Fruit fly (Drosophila melanogaster) whole organism, embryonic: Measurements from ENCODE around the gene Lsp2.

Experiments used
- Atf-2 ChIP-seq: fragments of 200-800 bp; sonication (Bioruptor generic); optimal IDR thresholded peaks from 2 replicates; lab custom pipeline; 2016; ENCODE audit warnings: missing biosample characterization, missing genetic modification characterization
- CG10979 ChIP-seq: fragments of 200-800 bp; sonication (Bioruptor generic); optimal IDR thresholded peaks from 2 replicates; lab custom pipeline; 2018; ENCODE audit warnings: missing biosample characterization, mild to moderate bottlenecking, missing genetic modification characterization, moderate library complexity
- CG11695 ChIP-seq: fragments of 200-800 bp; sonication (Bioruptor generic); IDR thresholded peaks from 3 replicates; pipeline ENCODE4 v1.3.6; 2022; ENCODE audit warnings: missing biosample characterization, missing genetic modification characterization
- CG12071 ChIP-seq: fragments of 200-800 bp; sonication (Bioruptor generic); optimal IDR thresholded peaks from 3 replicates; lab custom pipeline; 2018; ENCODE audit warnings: missing biosample characterization, mild to moderate bottlenecking, missing genetic modification characterization
- CG13287 ChIP-seq: fragments of 200-800 bp; sonication (Bioruptor generic); IDR thresholded peaks from 2 replicates; pipeline ENCODE4 v1.3.6; 2022; ENCODE audit warnings: missing biosample characterization, missing genetic modification characterization; ENCODE audit not compliant: partially characterized antibody
- CG14441 ChIP-seq: fragments of 200-800 bp; sonication (Bioruptor generic); IDR thresholded peaks from 2 replicates; pipeline ENCODE4 v1.3.6; 2022; ENCODE audit warnings: missing biosample characterization, missing genetic modification characterization
- CG15514 ChIP-seq: fragments of 200-800 bp; sonication (Bioruptor generic); optimal IDR thresholded peaks from 3 replicates; lab custom pipeline; 2017; ENCODE audit warnings: missing biosample characterization, missing genetic modification characterization, mild to moderate bottlenecking, moderate library complexity, missing genetic modification reagents
- CG18262 ChIP-seq: fragments of 200-800 bp; optimal IDR thresholded peaks from 3 replicates; lab custom pipeline; 2019; ENCODE audit warnings: missing biosample characterization, mild to moderate bottlenecking, missing genetic modification characterization, moderate library complexity
- CG18764 ChIP-seq: fragments of 200-800 bp; sonication (Bioruptor generic); optimal IDR thresholded peaks from 3 replicates; lab custom pipeline; 2016; ENCODE audit warnings: missing biosample characterization, missing genetic modification characterization
- CG2712 ChIP-seq: fragments of 200-800 bp; optimal IDR thresholded peaks from 3 replicates; lab custom pipeline; 2019; ENCODE audit warnings: missing biosample characterization, mild to moderate bottlenecking, missing genetic modification characterization, moderate library complexity
- CG30020 ChIP-seq: fragments of 200-800 bp; optimal IDR thresholded peaks from 2 replicates; lab custom pipeline; 2019; ENCODE audit warnings: missing biosample characterization, mild to moderate bottlenecking, missing genetic modification characterization, moderate library complexity
- CG33557 ChIP-seq: fragments of 200-800 bp; sonication (Bioruptor generic); optimal IDR thresholded peaks from 2 replicates; lab custom pipeline; 2019; ENCODE audit warnings: missing biosample characterization, mild to moderate bottlenecking, missing genetic modification characterization, moderate library complexity
- CG3407 ChIP-seq: fragments of 200-800 bp; sonication (Bioruptor generic); optimal IDR thresholded peaks from 2 replicates; lab custom pipeline; 2018; ENCODE audit warnings: missing biosample characterization, mild to moderate bottlenecking, missing genetic modification characterization
- CG34422 ChIP-seq: fragments of 200-800 bp; sonication (Bioruptor generic); IDR thresholded peaks from 3 replicates; pipeline ENCODE4 v1.3.6; 2022; ENCODE audit warnings: missing biosample characterization, missing genetic modification characterization
- CG4617 ChIP-seq: fragments of 200-800 bp; sonication (Bioruptor generic); optimal IDR thresholded peaks from 3 replicates; lab custom pipeline; 2016; ENCODE audit warnings: missing biosample characterization, missing genetic modification characterization, borderline replicate concordance
- CG6689 ChIP-seq: fragments of 200-800 bp; sonication (Bioruptor generic); IDR thresholded peaks from 2 replicates; pipeline ENCODE4 v1.3.6; 2022; ENCODE audit warnings: missing biosample characterization, missing genetic modification characterization
- CG7556 ChIP-seq: fragments of 200-800 bp; sonication (Bioruptor generic); optimal IDR thresholded peaks from 2 replicates; lab custom pipeline; 2017; ENCODE audit warnings: missing biosample characterization, mild to moderate bottlenecking, missing genetic modification characterization
- CG7745 ChIP-seq: fragments of 200-800 bp; sonication (Bioruptor generic); optimal IDR thresholded peaks from 2 replicates; lab custom pipeline; 2018; ENCODE audit warnings: missing biosample characterization, mild to moderate bottlenecking, missing genetic modification characterization, moderate library complexity
- CG8765 ChIP-seq: fragments of 200-800 bp; sonication (Bioruptor generic); IDR thresholded peaks from 2 replicates; pipeline ENCODE4 v1.3.6; 2022; ENCODE audit warnings: missing biosample characterization, missing genetic modification characterization
- CG8924 ChIP-seq: fragments of 200-800 bp; optimal IDR thresholded peaks from 3 replicates; lab custom pipeline; 2019; ENCODE audit warnings: missing biosample characterization, mild to moderate bottlenecking, missing genetic modification characterization, moderate library complexity
- CG9932 ChIP-seq: fragments of 200-800 bp; sonication (Bioruptor generic); IDR thresholded peaks from 2 replicates; pipeline ENCODE4 v1.3.6; 2022; ENCODE audit warnings: missing biosample characterization, missing genetic modification characterization
- CoRest ChIP-seq: fragments of 200-800 bp; sonication (Bioruptor generic); optimal IDR thresholded peaks from 3 replicates; lab custom pipeline; 2018; ENCODE audit warnings: missing biosample characterization, mild to moderate bottlenecking, missing genetic modification characterization, moderate library complexity
- D19A ChIP-seq: fragments of 200-800 bp; optimal IDR thresholded peaks from 3 replicates; lab custom pipeline; 2019; ENCODE audit warnings: missing biosample characterization, mild to moderate bottlenecking, missing genetic modification characterization, moderate library complexity
- Deaf1 ChIP-seq: fragments of 200-800 bp; optimal IDR thresholded peaks from 3 replicates; lab custom pipeline; 2019; ENCODE audit warnings: missing biosample characterization, mild to moderate bottlenecking, missing genetic modification characterization, moderate library complexity
- Dll ChIP-seq: fragments of 200-800 bp; sonication (Bioruptor generic); IDR thresholded peaks from 4 replicates; pipeline ENCODE4 v1.3.6; 2022; ENCODE audit warnings: missing biosample characterization, missing genetic modification characterization; ENCODE audit not compliant: partially characterized antibody
- Gsc ChIP-seq: fragments of 200-800 bp; sonication (Bioruptor generic); IDR thresholded peaks from 2 replicates; pipeline ENCODE4 v1.3.6; 2022; ENCODE audit warnings: missing biosample characterization, missing genetic modification characterization
- HLH4C ChIP-seq: fragments of 200-800 bp; sonication (Bioruptor generic); IDR thresholded peaks from 3 replicates; pipeline ENCODE4 v1.3.6; 2022; ENCODE audit warnings: missing biosample characterization, missing genetic modification characterization; ENCODE audit not compliant: partially characterized antibody
- HLHmδ ChIP-seq: fragments of 200-800 bp; sonication (Bioruptor generic); optimal IDR thresholded peaks from 2 replicates; lab custom pipeline; 2018; ENCODE audit warnings: missing biosample characterization, mild to moderate bottlenecking, missing genetic modification characterization, moderate library complexity
- MBD-R2 ChIP-seq: fragments of 200-800 bp; sonication (Bioruptor generic); IDR thresholded peaks from 2 replicates; pipeline ENCODE4 v1.3.6; 2022; ENCODE audit warnings: missing biosample characterization, missing genetic modification characterization
- Opbp ChIP-seq: fragments of 200-800 bp; sonication (Bioruptor generic); IDR thresholded peaks from 3 replicates; pipeline ENCODE4 v1.3.6; 2022; ENCODE audit warnings: missing biosample characterization, missing genetic modification characterization; ENCODE audit not compliant: partially characterized antibody
- TFAM ChIP-seq: fragments of 200-800 bp; sonication (Bioruptor generic); optimal IDR thresholded peaks from 2 replicates; lab custom pipeline; 2017; ENCODE audit warnings: missing biosample characterization, missing genetic modification characterization, inconsistent platforms
- Tbp ChIP-seq: fragments of >200 bp; optimal IDR thresholded peaks from 2 replicates; lab custom pipeline; 2018; ENCODE audit warnings: missing biosample characterization, missing genetic modification characterization
- ac ChIP-seq: fragments of 200-800 bp; sonication (Bioruptor generic); optimal IDR thresholded peaks from 3 replicates; lab custom pipeline; 2017; ENCODE audit warnings: missing biosample characterization, mild to moderate bottlenecking, missing genetic modification characterization
- aop ChIP-seq: fragments of 200-800 bp; sonication (Bioruptor generic); IDR thresholded peaks from 2 replicates; pipeline ENCODE4 v1.3.6; 2022; ENCODE audit warnings: missing biosample characterization, missing genetic modification characterization
- ato ChIP-seq: fragments of 200-800 bp; sonication (Bioruptor generic); IDR thresholded peaks from 2 replicates; pipeline ENCODE4 v1.3.6; 2022; ENCODE audit warnings: missing biosample characterization, missing genetic modification characterization; ENCODE audit not compliant: partially characterized antibody
- bab2 ChIP-seq: fragments of 200-800 bp; sonication (Bioruptor generic); optimal IDR thresholded peaks from 2 replicates; lab custom pipeline; 2016; ENCODE audit warnings: missing biosample characterization, missing genetic modification characterization
- caup ChIP-seq: fragments of 200-800 bp; sonication (Bioruptor generic); optimal IDR thresholded peaks from 3 replicates; lab custom pipeline; 2017; ENCODE audit warnings: missing biosample characterization, mild to moderate bottlenecking, missing genetic modification characterization, moderate library complexity; ENCODE audit not compliant: severe bottlenecking
- fru ChIP-seq: fragments of >200 bp; optimal IDR thresholded peaks from 2 replicates; lab custom pipeline; 2017
- ind ChIP-seq: fragments of 200-800 bp; sonication (Bioruptor generic); optimal IDR thresholded peaks from 3 replicates; lab custom pipeline; 2016; ENCODE audit warnings: missing biosample characterization, missing genetic modification characterization
- knrl ChIP-seq: fragments of 200-800 bp; sonication (Bioruptor generic); IDR thresholded peaks from 3 replicates; pipeline ENCODE4 v1.3.6; 2022; ENCODE audit warnings: missing biosample characterization, missing genetic modification characterization; ENCODE audit not compliant: partially characterized antibody
- lab ChIP-seq: fragments of 200-800 bp; sonication (Bioruptor generic); optimal IDR thresholded peaks from 3 replicates; lab custom pipeline; 2017; ENCODE audit warnings: missing biosample characterization, missing genetic modification characterization, mild to moderate bottlenecking, moderate library complexity, missing genetic modification reagents
- nerfin-2 ChIP-seq: fragments of 200-800 bp; sonication (Bioruptor generic); IDR thresholded peaks from 2 replicates; pipeline ENCODE4 v1.3.6; 2022; ENCODE audit warnings: missing biosample characterization, missing genetic modification characterization; ENCODE audit not compliant: partially characterized antibody
- pnt ChIP-seq: fragments of 200-800 bp; sonication (Bioruptor generic); optimal IDR thresholded peaks from 3 replicates; lab custom pipeline; 2016; ENCODE audit warnings: missing biosample characterization, missing genetic modification characterization
- pzg ChIP-seq: fragments of 200-800 bp; sonication (Bioruptor generic); optimal IDR thresholded peaks from 3 replicates; lab custom pipeline; 2018; ENCODE audit warnings: missing biosample characterization, mild to moderate bottlenecking, missing genetic modification characterization, moderate library complexity
- ranshi ChIP-seq: fragments of 200-800 bp; sonication (Bioruptor generic); IDR thresholded peaks from 2 replicates; pipeline ENCODE4 v1.3.6; 2022; ENCODE audit warnings: missing biosample characterization, missing genetic modification characterization
- seq ChIP-seq: fragments of 200-800 bp; sonication (Bioruptor generic); IDR thresholded peaks from 2 replicates; pipeline ENCODE4 v1.3.6; 2022; ENCODE audit warnings: missing biosample characterization, missing genetic modification characterization
- sna ChIP-seq: fragments of 200-800 bp; sonication (Bioruptor generic); IDR thresholded peaks from 2 replicates; pipeline ENCODE4 v1.3.6; 2022; ENCODE audit warnings: missing biosample characterization, missing genetic modification characterization; ENCODE audit not compliant: partially characterized antibody
- trem ChIP-seq: fragments of 200-800 bp; optimal IDR thresholded peaks from 3 replicates; lab custom pipeline; 2019; ENCODE audit warnings: missing biosample characterization, mild to moderate bottlenecking, missing genetic modification characterization, moderate library complexity
- unc-4 ChIP-seq: fragments of 200-800 bp; sonication (Bioruptor generic); IDR thresholded peaks from 2 replicates; pipeline ENCODE4 v1.3.6; 2022; ENCODE audit warnings: missing biosample characterization, missing genetic modification characterization; ENCODE audit not compliant: partially characterized antibody

Lsp2 gene

dm6 chr3L:12136630-12137029 lies 7.4 kb downstream of the Lsp2 start, which contains the start of the genes CG5645 and Atg12 (continued):
- peak; percentile 74 for TF ChIP-seq CG10979
- TF ChIP-seq knrl, result peak; percentile 84
- TF ChIP-seq MBD-R2 (GFP tag; lab: Robert Waterston, UW), result peak; percentile 78
- TF ChIP-seq ranshi, result no peak
- TF ChIP-seq bab2 (GFP tag; lab: Kevin White, UChicago), result peak; percentile 20
- TF ChIP-seq HLH4C (GFP tag; lab: Robert Waterston, UW), result peak; percentile 66; the same call in 2 of the 3 replicates
- TF ChIP-seq CG8924 (tag; lab: Kevin White, UChicago), result peak; percentile 61
- peak; percentile 63 for TF ChIP-seq CG18262 (tag; lab: Kevin White, UChicago)
- peak; percentile 62 for TF ChIP-seq trem (tag; lab: Kevin White, UChicago)
- TF ChIP-seq CG4617, result peak; percentile 81
- peak; percentile 72; the same call in 2 of the 3 replicates for TF ChIP-seq Opbp (GFP tag; lab: Robert Waterston, UW)
- TF ChIP-seq CG12071 (GFP tag; lab: Kevin White, UChicago), result no peak
- peak; percentile 58 for TF ChIP-seq CG18764 (GFP tag; lab: Kevin White, UChicago)
- peak; percentile 52 for TF ChIP-seq CG30020 (tag; lab: Kevin White, UChicago)
- peak; percentile 28 for TF ChIP-seq lab (GFP tag; lab: Kevin White, UChicago)
- peak; percentile 17; the same call in 1 of the 2 replicates for TF ChIP-seq ato
- peak; percentile 34; the same call in 1 of the 2 replicates for TF ChIP-seq CG6689 (GFP tag; lab: Robert Waterston, UW)
- TF ChIP-seq Atf-2 (GFP tag; lab: Kevin White, UChicago), result no peak
- peak; percentile 56; the same call in 2 of the 3 replicates for TF ChIP-seq CG34422
- TF ChIP-seq CG33557 (GFP tag; lab: Kevin White, UChicago), result peak; percentile 7
- no peak for TF ChIP-seq ac (GFP tag; lab: Kevin White, UChicago)
- peak; percentile 40 for TF ChIP-seq pzg
- no peak for TF ChIP-seq Tbp (GFP tag; lab: Kevin White, UChicago)
- peak; percentile 52 for TF ChIP-seq CG7556 (GFP tag; lab: Kevin White, UChicago)
- TF ChIP-seq CG2712 (tag; lab: Kevin White, UChicago), result peak; percentile 80
- TF ChIP-seq CG15514 (GFP tag; lab: Kevin White, UChicago), result peak; percentile 73
- TF ChIP-seq HLHmδ (GFP tag; lab: Kevin White, UChicago), result no peak
- 0 out of 2 replicates have a peak, but pooled peaks have one; percentile 16 for TF ChIP-seq seq
- no peak for TF ChIP-seq Gsc (GFP tag; lab: Robert Waterston, UW)
- TF ChIP-seq CG14441 (GFP tag; lab: Robert Waterston, UW), result peak; percentile 51; the same call in 1 of the 2 replicates
- TF ChIP-seq CG13287 (GFP tag; lab: Robert Waterston, UW), result peak; percentile 93
- no peak for TF ChIP-seq CG7745 (tag; lab: Kevin White, UChicago)
- no peak for TF ChIP-seq fru (lab: Kevin White, UChicago)
- peak; percentile 65 for TF ChIP-seq D19A (tag; lab: Kevin White, UChicago)
- TF ChIP-seq CoRest (tag; lab: Kevin White, UChicago), result peak; percentile 29
- peak; percentile 56; the same call in 1 of the 2 replicates for TF ChIP-seq nerfin-2 (GFP tag; lab: Robert Waterston, UW)
- TF ChIP-seq TFAM, result no peak
- TF ChIP-seq sna (GFP tag; lab: Robert Waterston, UW), result peak; percentile 93
- peak; percentile 41; the same call in 1 of the 3 replicates for TF ChIP-seq CG11695
- TF ChIP-seq unc-4, result peak; percentile 85
- peak; percentile 70 for TF ChIP-seq CG9932 (GFP tag; lab: Robert Waterston, UW)
- no peak for TF ChIP-seq CG3407 (GFP tag; lab: Kevin White, UChicago)
- no peak for TF ChIP-seq pnt (GFP tag; lab: Kevin White, UChicago)
- TF ChIP-seq aop (GFP tag; lab: Robert Waterston, UW), result no peak
- peak; percentile 58 for TF ChIP-seq ind (GFP tag; lab: Kevin White, UChicago)
- TF ChIP-seq Deaf1 (tag; lab: Kevin White, UChicago), result peak; percentile 24
- TF ChIP-seq CG8765, result no peak
- TF ChIP-seq caup (GFP tag; lab: Kevin White, UChicago), result peak; percentile 44
- TF ChIP-seq Dll (GFP tag; lab: Robert Waterston, UW), result peak; percentile 94
